Worm (Caenorhabditis elegans) whole organism, young adult: ENCODE data around the gene gnrr-2.

Experiments used
- F52B5.7 ChIP-seq: sonication (generic microtip); optimal IDR thresholded peaks from 2 replicates; lab custom pipeline; 2016; ENCODE audit warnings: mild to moderate bottlenecking, missing genetic modification characterization, missing compliant biosample characterization
- akir-1 ChIP-seq: fragments of 200-800 bp; sonication (Bioruptor generic); optimal IDR thresholded peaks from 2 replicates; lab custom pipeline; 2018; ENCODE audit warnings: mild to moderate bottlenecking, missing genetic modification characterization, moderate library complexity, missing compliant biosample characterization
- ama-1 ChIP-seq, 3 experiments: fragments of 150-350 bp in 1 of 3; sonication (generic microtip) in 2 of 3; optimal IDR thresholded peaks; 2 replicates each; lab custom pipeline; 2014 to 2018; ENCODE audit warnings: missing biosample characterization in 2 of 3, missing genetic modification characterization in 2 of 3, missing genetic modification reagents in 2 of 3
- attf-5 ChIP-seq: fragments of 200-800 bp; sonication (Bioruptor generic); optimal IDR thresholded peaks from 2 replicates; lab custom pipeline; 2018; ENCODE audit warnings: mild to moderate bottlenecking, missing genetic modification characterization, missing compliant biosample characterization
- bed-1 ChIP-seq: fragments of 200-800 bp; sonication (Bioruptor generic); IDR thresholded peaks from 2 replicates; pipeline ENCODE4 v1.3.6; 2022; ENCODE audit warnings: missing genetic modification reagents, missing genetic modification characterization, missing compliant biosample characterization
- ceh-58 ChIP-seq: fragments of 200-800 bp; sonication (Bioruptor generic); IDR thresholded peaks from 2 replicates; pipeline ENCODE4 v1.3.6; 2022; ENCODE audit warnings: missing genetic modification characterization, missing compliant biosample characterization
- let-526 ChIP-seq: fragments of 200-800 bp; sonication (Bioruptor generic); IDR thresholded peaks from 2 replicates; pipeline ENCODE4 v1.3.6; 2022; ENCODE audit warnings: missing genetic modification reagents, missing genetic modification characterization, missing compliant biosample characterization
- lsy-27 ChIP-seq: sonication (generic microtip); optimal IDR thresholded peaks from 2 replicates; lab custom pipeline; 2017; ENCODE audit warnings: missing genetic modification characterization, mild to moderate bottlenecking, missing compliant biosample characterization, antibody characterized with exemption, missing genotype, borderline replicate concordance; ENCODE audit not compliant: insufficient read depth
- nfya-1 ChIP-seq: sonication (generic microtip); optimal IDR thresholded peaks from 2 replicates; lab custom pipeline; 2017; ENCODE audit warnings: antibody characterized with exemption, missing compliant biosample characterization, missing genetic modification characterization, borderline replicate concordance; ENCODE audit not compliant: insufficient read depth
- pha-4 ChIP-seq: fragments of 150-350 bp; sonication (generic microtip); optimal IDR thresholded peaks from 2 replicates; lab custom pipeline; 2014; ENCODE audit warnings: missing biosample characterization, missing genetic modification reagents, missing genetic modification characterization
- tbp1 ChIP-seq: fragments of 200-800 bp; sonication (Bioruptor generic); optimal IDR thresholded peaks from 2 replicates; lab custom pipeline; 2018; ENCODE audit warnings: mild to moderate bottlenecking, missing genetic modification characterization, missing compliant biosample characterization
- tlf-1 ChIP-seq: fragments of 200-800 bp; sonication (Bioruptor generic); optimal IDR thresholded peaks from 2 replicates; lab custom pipeline; 2018; ENCODE audit warnings: mild to moderate bottlenecking, missing genetic modification characterization, missing compliant biosample characterization
- ztf-6 ChIP-seq: fragments of 200-800 bp; sonication (Bioruptor generic); IDR thresholded peaks from 2 replicates; pipeline ENCODE4 v1.3.6; 2022; ENCODE audit warnings: missing genetic modification reagents, missing genetic modification characterization, missing compliant biosample characterization

DNA sequence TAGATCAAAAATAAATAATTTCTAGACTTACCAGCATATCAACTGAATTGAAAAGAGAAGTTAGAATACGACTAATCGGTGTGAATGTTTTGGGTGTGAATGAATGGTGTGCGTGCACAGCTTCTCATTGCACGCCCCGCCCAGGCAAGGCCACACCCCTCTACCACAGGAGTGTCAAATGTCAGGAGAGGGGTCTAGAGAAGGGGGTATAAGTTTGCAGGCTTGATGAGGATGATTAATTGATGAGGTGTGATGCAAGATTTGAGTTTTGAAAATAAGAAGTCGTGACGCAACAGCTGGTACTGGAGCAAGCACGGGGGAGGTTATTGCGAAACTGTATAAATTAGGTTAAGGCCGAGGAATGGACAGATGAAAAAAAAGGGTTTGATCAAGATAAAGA lies 23.4 kb downstream of the gnrr-2 start, which contains the start of gene egl-1:
- no peak for TF ChIP-seq tbp1
- TF ChIP-seq ztf-6 (GFP tag; lab: Robert Waterston, UW): no peak
- no peak for TF ChIP-seq pha-4 (tag; lab: Kevin White, UChicago)
- no peak for TF ChIP-seq bed-1
- TF ChIP-seq lsy-27 (tag; lab: Kevin White, UChicago): no peak
- TF ChIP-seq let-526 (GFP tag; lab: Robert Waterston, UW): no peak
- TF ChIP-seq attf-5 (GFP tag; lab: Kevin White, UChicago): no peak
- no peak for TF ChIP-seq ama-1 (optimal IDR thresholded peaks at IDR 0.05; lab: Kevin White, UChicago)
- no peak for TF ChIP-seq ama-1 (GFP tag; optimal IDR thresholded peaks at IDR 0.05; lab: Kevin White, UChicago)
- no peak for TF ChIP-seq tlf-1 (GFP tag; lab: Kevin White, UChicago)
- no peak for TF ChIP-seq F52B5.7 (tag; lab: Kevin White, UChicago)
- no peak for TF ChIP-seq nfya-1 (tag; lab: Kevin White, UChicago)
- no peak for TF ChIP-seq akir-1 (GFP tag; lab: Kevin White, UChicago)
- no peak for TF ChIP-seq ceh-58 (GFP tag; lab: Robert Waterston, UW)
